Fruit fly (Drosophila melanogaster): Measurements from ENCODE around the gene CG3061.

DNA sequence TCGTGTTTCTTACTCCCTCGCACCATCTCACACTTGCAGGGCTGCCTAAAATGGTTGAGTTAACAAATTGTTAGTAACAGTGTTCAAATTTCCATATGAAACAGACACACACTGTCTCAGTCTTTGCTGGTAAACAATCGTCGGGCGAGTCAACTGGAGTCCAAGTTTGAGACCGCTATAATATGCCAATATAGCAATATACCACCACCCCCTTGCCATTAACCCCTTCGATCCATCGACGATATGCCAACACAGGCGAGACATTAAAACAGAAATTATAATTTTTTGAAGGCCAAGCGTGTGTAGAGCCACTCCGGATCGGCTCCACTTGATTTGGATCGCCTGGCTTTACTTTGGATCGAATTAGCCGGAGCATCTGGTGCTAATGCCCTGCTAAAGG lies 21.9 kb downstream of the CG3061 start:
- TF ChIP-seq Myc (optimal IDR thresholded peaks at IDR 0.05) (no peak), psq (optimal IDR thresholded peaks at IDR 0.05) (no peak), h (optimal IDR thresholded peaks at IDR 0.05) (no peak), ttk (optimal IDR thresholded peaks at IDR 0.05) (no peak), insv (optimal IDR thresholded peaks at IDR 0.05) (no peak), Sin3A (optimal IDR thresholded peaks at IDR 0.05) (no peak)

Measured in Kc167 (cell line).